Worm (Caenorhabditis elegans): Measurements from ENCODE around the gene F22E5.9.

DNA sequence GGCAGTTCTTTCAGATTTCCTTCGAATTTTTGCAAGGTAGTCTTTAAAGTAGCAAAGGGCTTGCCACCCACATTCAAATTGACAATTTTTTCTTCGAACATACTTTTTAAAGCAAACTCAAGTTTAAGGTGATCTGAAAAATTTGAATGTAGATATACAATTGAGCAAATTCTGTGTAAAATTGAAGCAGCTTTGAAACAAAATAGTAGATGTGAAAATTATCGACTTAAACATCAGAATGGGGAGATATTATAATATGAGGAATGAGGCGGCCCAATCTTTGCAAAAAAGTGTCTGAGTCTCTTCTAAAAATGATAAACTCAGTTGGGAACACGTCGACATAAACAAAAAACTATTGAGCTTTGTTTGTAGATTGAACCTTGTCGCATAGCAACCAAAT is 6.3 kb downstream of the F22E5.9 start, which contains the start of gene F22E5.11:
- TF ChIP-seq him-1 (tag; optimal IDR thresholded peaks at IDR 0.05) (no peak), dao-5 (tag; optimal IDR thresholded peaks at IDR 0.05) (no peak), W03F9.2 (tag; optimal IDR thresholded peaks at IDR 0.05) (no peak)
